Worm (Caenorhabditis elegans) whole organism, mixed stage, embryonic: ENCODE data around the gene idpc-3.

Experiments
- ceh-43 ChIP-seq: fragments of 200-800 bp; sonication (Bioruptor generic); optimal IDR thresholded peaks from 2 replicates; lab custom pipeline; 2018; ENCODE audit warnings: mild to moderate bottlenecking, missing genetic modification characterization, moderate library complexity, missing compliant biosample characterization
- elt-1 ChIP-seq: sonication (generic microtip); optimal IDR thresholded peaks from 2 replicates; lab custom pipeline; 2017; ENCODE audit warnings: missing genetic modification characterization, mild to moderate bottlenecking, missing compliant biosample characterization, antibody characterized with exemption, moderate library complexity, borderline replicate concordance; ENCODE audit not compliant: insufficient read depth
- nhr-12 ChIP-seq: fragments of 150-350 bp; optimal IDR thresholded peaks from 2 replicates; lab custom pipeline; 2014; ENCODE audit warnings: missing biosample characterization, missing genetic modification characterization

DNA sequence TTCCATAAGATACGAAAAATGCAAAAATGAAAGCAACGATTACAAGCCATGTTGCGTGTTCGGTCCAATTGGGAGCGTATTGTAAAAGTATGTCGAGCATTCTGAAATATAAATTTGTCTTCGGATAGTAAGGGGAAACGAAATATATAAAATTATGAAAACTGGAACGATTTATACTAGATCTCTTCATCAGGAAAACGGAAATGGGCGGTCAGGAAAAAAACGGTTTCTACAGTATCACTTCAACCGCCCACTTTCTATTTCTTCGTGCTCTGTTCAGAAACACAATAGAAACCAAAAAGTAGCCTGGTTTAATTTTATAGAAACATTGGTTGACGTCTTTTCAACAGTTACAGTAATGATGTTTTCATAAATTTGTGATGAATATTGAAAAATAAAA, 32.5 kb upstream of the idpc-3 start, which contains the start of gene pitr-4:
- TF ChIP-seq nhr-12 (tag; lab: Kevin White, UChicago) (no peak), ceh-43 (GFP tag; lab: Kevin White, UChicago) (no peak), elt-1 (no peak)
